Worm (Caenorhabditis elegans) whole organism, L4 larva: ENCODE measurements around the gene K07D4.6.

ENCODE experiments used
- R02D3.7 ChIP-seq: fragments of 150-350 bp; sonication (generic microtip); optimal IDR thresholded peaks from 3 replicates; lab custom pipeline; 2014; ENCODE audit warnings: missing biosample characterization, missing genetic modification characterization
- egl-43 ChIP-seq: fragments of 200-800 bp; sonication (Bioruptor generic); IDR thresholded peaks from 2 replicates; pipeline ENCODE4 v1.3.6; 2022; ENCODE audit warnings: missing genetic modification reagents, missing genetic modification characterization, missing compliant biosample characterization
- nhr-76 ChIP-seq: fragments of 150-350 bp; optimal IDR thresholded peaks from 2 replicates; lab custom pipeline; 2014; ENCODE audit warnings: missing biosample characterization, missing genetic modification characterization
- snpc-1.2 ChIP-seq: fragments of 200-800 bp; sonication (Bioruptor generic); IDR thresholded peaks from 2 replicates; pipeline ENCODE4 v1.3.6; 2022; ENCODE audit warnings: missing genetic modification reagents, missing genetic modification characterization, missing compliant biosample characterization

- TF ChIP-seq snpc-1.2 (GFP tag; lab: Robert Waterston, UW) (no peak), egl-43 (GFP tag; lab: Robert Waterston, UW) (no peak), R02D3.7 (tag; lab: Kevin White, UChicago) (no peak), nhr-76 (tag; lab: Kevin White, UChicago) (no peak)
These were observed 21.5 kb upstream of the K07D4.6 start for ce11 chrII:4040066-4040465.
